Worm (Caenorhabditis elegans): Measurements from ENCODE around the gene srz-103.

DNA sequence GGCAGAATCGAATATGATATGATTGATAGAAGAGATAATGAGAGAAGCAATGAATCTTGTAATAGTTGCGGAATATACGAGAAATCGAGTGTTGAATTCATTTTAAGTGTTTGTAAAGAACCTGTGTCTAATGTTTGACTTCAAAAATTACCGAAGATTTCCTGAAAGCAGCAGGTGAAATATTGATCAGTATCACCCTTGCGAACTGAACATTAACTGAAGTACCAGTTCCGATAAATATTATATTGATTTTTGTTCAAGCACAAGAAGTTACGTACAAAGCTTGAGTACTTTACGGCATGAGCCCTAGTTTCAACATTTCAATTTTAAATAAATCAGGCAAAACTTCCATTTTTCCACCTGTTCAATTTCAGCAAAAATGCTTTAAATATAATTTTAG is at the start of gene srz-103:
- TF ChIP-seq egrh-3 (GFP tag; IDR thresholded peaks at IDR 0.05) (no peak), tbx-9 (tag; optimal IDR thresholded peaks at IDR 0.05; ENCODE audit: borderline replicate concordance) (no peak), lir-1 (GFP tag; conservative IDR thresholded peaks at IDR 0.05) (no peak), cebp-2 (GFP tag; IDR thresholded peaks at IDR 0.05) (no peak), Y79H2A.3 (GFP tag; conservative IDR thresholded peaks at IDR 0.05) (no peak), snpc-4 (GFP tag; optimal IDR thresholded peaks at IDR 0.05) (no peak), snpc-4 (tag; optimal IDR thresholded peaks at IDR 0.05) (no peak), F57A8.1 (GFP tag; optimal IDR thresholded peaks at IDR 0.05) (no peak), lsl-1 (GFP tag; optimal IDR thresholded peaks at IDR 0.05) (no peak)
